Fruit fly (Drosophila melanogaster): ENCODE data around the gene CG10340.

The CG10340 gene

dm6 chr3R:16614241-16614640, at the start of gene CG10340 (continued):
- TF ChIP-seq fd64A (GFP tag; optimal IDR thresholded peaks at IDR 0.05) (no peak), Stat92E (GFP tag; optimal IDR thresholded peaks at IDR 0.05) (no peak), dysf (GFP tag; IDR thresholded peaks at IDR 0.05) (no peak), CG11723 (GFP tag; optimal IDR thresholded peaks at IDR 0.05) (no peak), sqz (GFP tag; optimal IDR thresholded peaks at IDR 0.05) (no peak), Dll (GFP tag; IDR thresholded peaks at IDR 0.05; ENCODE audit: partially characterized antibody) (peak; percentile 87), Pdp1 (GFP tag; optimal IDR thresholded peaks at IDR 0.05) (peak in 1 of 2 experiments; percentile 99), chif (GFP tag; optimal IDR thresholded peaks at IDR 0.05) (no peak), CG8359 (GFP tag; optimal IDR thresholded peaks at IDR 0.05; ENCODE audit: borderline replicate concordance) (no peak), odd (GFP tag; optimal IDR thresholded peaks at IDR 0.05) (no peak), MESR4 (GFP tag; optimal IDR thresholded peaks at IDR 0.05) (peak; percentile 81), grau (tag; optimal IDR thresholded peaks at IDR 0.05) (no peak), bigmax (GFP tag; optimal IDR thresholded peaks at IDR 0.05) (no peak), CG6272 (GFP tag; IDR thresholded peaks at IDR 0.05) (no peak), E2f2 (GFP tag; IDR thresholded peaks at IDR 0.05) (peak; percentile 87), CG31224 (GFP tag; IDR thresholded peaks at IDR 0.05) (no peak), CG7987 (GFP tag; optimal IDR thresholded peaks at IDR 0.05) (no peak), chn (GFP tag; optimal IDR thresholded peaks at IDR 0.05) (no peak), CG30403 (GFP tag; optimal IDR thresholded peaks at IDR 0.05) (peak; percentile 9), pnt (GFP tag; optimal IDR thresholded peaks at IDR 0.05) (no peak), Med (GFP tag) (no peak), Opbp (GFP tag; IDR thresholded peaks at IDR 0.05; ENCODE audit: partially characterized antibody) (peak; percentile 87), CG16779 (GFP tag; IDR thresholded peaks at IDR 0.05) (no peak), CHES-1-like (GFP tag; optimal IDR thresholded peaks at IDR 0.05) (no peak), slou (GFP tag; optimal IDR thresholded peaks at IDR 0.05) (no peak), Nf-YC (tag; optimal IDR thresholded peaks at IDR 0.05) (no peak), jumu (GFP tag; optimal IDR thresholded peaks at IDR 0.05) (no peak), Blimp-1 (GFP tag; optimal IDR thresholded peaks at IDR 0.05) (no peak), ems (GFP tag; optimal IDR thresholded peaks at IDR 0.05) (no peak), CG10366 (GFP tag; IDR thresholded peaks at IDR 0.05) (peak; percentile 12; the same call in 1 of the 2 replicates), CG1024 (GFP tag; IDR thresholded peaks at IDR 0.05) (no peak), CG12769 (tag; optimal IDR thresholded peaks at IDR 0.05) (no peak), CG8281 (tag; optimal IDR thresholded peaks at IDR 0.05) (no peak), Lim3 (GFP tag; IDR thresholded peaks at IDR 0.05) (no peak), Max (GFP tag; optimal IDR thresholded peaks at IDR 0.05) (peak; percentile 44), cato (GFP tag; optimal IDR thresholded peaks at IDR 0.05; ENCODE audit: borderline replicate concordance) (no peak), Oaz (GFP tag; IDR thresholded peaks at IDR 0.05) (no peak), CG7963 (GFP tag; IDR thresholded peaks at IDR 0.05; ENCODE audit: partially characterized antibody) (peak; percentile 53; the same call in 1 of the 3 replicates), Sry-β (GFP tag; optimal IDR thresholded peaks at IDR 0.05) (no peak), D (optimal IDR thresholded peaks at IDR 0.05) (no peak), D (GFP tag; optimal IDR thresholded peaks at IDR 0.05) (no peak), ind (GFP tag; optimal IDR thresholded peaks at IDR 0.05) (no peak), org-1 (GFP tag; optimal IDR thresholded peaks at IDR 0.05) (no peak), CG2199 (GFP tag; IDR thresholded peaks at IDR 0.05) (no peak), CG8944 (GFP tag; optimal IDR thresholded peaks at IDR 0.05) (no peak), CG4707 (GFP tag; optimal IDR thresholded peaks at IDR 0.05) (no peak), CG2875 (GFP tag; optimal IDR thresholded peaks at IDR 0.05) (no peak), nmo (GFP tag; optimal IDR thresholded peaks at IDR 0.05) (peak; percentile 49), pan (optimal IDR thresholded peaks at IDR 0.05) (no peak), pan (GFP tag; optimal IDR thresholded peaks at IDR 0.05 in 1 of 2, IDR thresholded peaks at IDR 0.05 in 1 of 2) (no peak), pum (GFP tag; optimal IDR thresholded peaks at IDR 0.05) (no peak)

All from whole organism, embryonic.